Worm (Caenorhabditis elegans): Measurements from ENCODE around the gene Y45F10C.2.

Gene Y45F10C.2

DNA sequence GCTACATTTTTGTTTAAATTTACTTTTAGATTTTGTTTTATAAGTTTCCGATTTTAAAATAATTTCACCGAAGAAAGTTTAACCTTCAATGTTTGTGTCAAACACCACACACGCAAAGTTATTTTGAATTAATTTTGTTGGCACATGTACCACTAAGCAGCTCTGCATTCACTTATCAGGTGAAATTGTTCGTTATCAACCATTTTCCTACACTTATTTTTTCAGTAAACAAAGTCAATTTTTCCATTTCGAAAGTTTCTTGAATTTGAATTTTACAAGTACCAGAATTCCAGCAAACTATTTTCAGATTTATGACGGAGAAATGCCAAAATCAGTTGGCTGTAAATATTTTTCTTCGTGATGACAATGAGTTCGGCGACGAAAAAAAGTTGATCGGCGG lies 43.3 kb downstream of the Y45F10C.2 start, which contains the start of gene C08F11.3:
Gene C08F11.3 (plus strand): TSS at position 301 of the 400 bp plus-strand sequence.
- TF ChIP-seq nhr-23 (tag; optimal IDR thresholded peaks at IDR 0.05), result no peak
- TF ChIP-seq ama-1 (optimal IDR thresholded peaks at IDR 0.05), result no peak
- no peak for TF ChIP-seq mab-5 (tag; optimal IDR thresholded peaks at IDR 0.05)
- no peak for TF ChIP-seq unc-39 (tag; optimal IDR thresholded peaks at IDR 0.05)
